Fruit fly (Drosophila melanogaster) whole organism, prepupa: ENCODE data around the gene Pex11c.

Source experiments
- Blimp-1 ChIP-seq: fragments of 200-800 bp; sonication (Bioruptor generic); optimal IDR thresholded peaks from 3 replicates; lab custom pipeline; 2017; ENCODE audit warnings: missing biosample characterization, missing genetic modification characterization, mild to moderate bottlenecking, moderate library complexity, missing genetic modification reagents
- CG10669 ChIP-seq: fragments of 200-800 bp; sonication (Bioruptor generic); optimal IDR thresholded peaks from 3 replicates; lab custom pipeline; 2018; ENCODE audit warnings: missing biosample characterization, mild to moderate bottlenecking, missing genetic modification characterization, moderate library complexity
- CG11294 ChIP-seq: fragments of 200-800 bp; sonication (Bioruptor generic); IDR thresholded peaks from 2 replicates; pipeline ENCODE4 v1.3.6; 2022; ENCODE audit warnings: missing biosample characterization, missing genetic modification characterization
- CG11762 ChIP-seq: fragments of 200-800 bp; sonication (Bioruptor generic); optimal IDR thresholded peaks from 3 replicates; lab custom pipeline; 2016; ENCODE audit warnings: missing biosample characterization, missing genetic modification characterization; ENCODE audit not compliant: insufficient read depth
- CG11902 ChIP-seq: fragments of 200-800 bp; sonication (Bioruptor generic); optimal IDR thresholded peaks from 3 replicates; lab custom pipeline; 2016; ENCODE audit warnings: missing biosample characterization, missing genetic modification characterization
- CG15336 ChIP-seq: fragments of 200-800 bp; sonication (Bioruptor generic); IDR thresholded peaks from 2 replicates; pipeline ENCODE4 v1.3.6; 2022; ENCODE audit warnings: missing biosample characterization, missing genetic modification characterization
- CG1621 ChIP-seq: fragments of 200-800 bp; sonication (Bioruptor generic); optimal IDR thresholded peaks from 3 replicates; lab custom pipeline; 2018; ENCODE audit warnings: missing biosample characterization, mild to moderate bottlenecking, missing genetic modification characterization
- CG3032 ChIP-seq: fragments of 200-800 bp; optimal IDR thresholded peaks from 2 replicates; lab custom pipeline; 2019; ENCODE audit warnings: missing biosample characterization, mild to moderate bottlenecking, missing genetic modification characterization, moderate library complexity
- CG32006 ChIP-seq: fragments of 200-800 bp; sonication (Bioruptor generic); optimal IDR thresholded peaks from 3 replicates; lab custom pipeline; 2017; ENCODE audit warnings: missing biosample characterization, mild to moderate bottlenecking, missing genetic modification characterization
- CG34406 ChIP-seq: fragments of 200-800 bp; sonication (Bioruptor generic); optimal IDR thresholded peaks from 3 replicates; lab custom pipeline; 2016; ENCODE audit warnings: missing biosample characterization, missing genetic modification characterization
- CG6163 ChIP-seq: fragments of 200-800 bp; sonication (Bioruptor generic); IDR thresholded peaks from 3 replicates; pipeline ENCODE4 v1.3.6; 2022; ENCODE audit warnings: missing biosample characterization, missing genetic modification characterization
- CG6792 ChIP-seq: fragments of 200-800 bp; sonication (Bioruptor generic); optimal IDR thresholded peaks from 3 replicates; lab custom pipeline; 2016; ENCODE audit warnings: missing biosample characterization, missing genetic modification characterization
- CG6808 ChIP-seq: fragments of 200-800 bp; sonication (Bioruptor generic); optimal IDR thresholded peaks from 3 replicates; lab custom pipeline; 2017; ENCODE audit warnings: missing biosample characterization, missing genetic modification characterization, mild to moderate bottlenecking, moderate library complexity, missing genetic modification reagents
- CG6854 ChIP-seq: fragments of 200-800 bp; sonication (Bioruptor generic); optimal IDR thresholded peaks from 2 replicates; lab custom pipeline; 2017; ENCODE audit warnings: missing biosample characterization, mild to moderate bottlenecking, missing genetic modification characterization
- CG7368 ChIP-seq: fragments of 200-800 bp; sonication (Bioruptor generic); optimal IDR thresholded peaks from 3 replicates; lab custom pipeline; 2016; ENCODE audit warnings: missing biosample characterization, missing genetic modification characterization
- CG8632 ChIP-seq: fragments of 200-800 bp; sonication (Bioruptor generic); optimal IDR thresholded peaks from 3 replicates; lab custom pipeline; 2016; ENCODE audit warnings: missing biosample characterization, missing genetic modification characterization
- Eip78C ChIP-seq: fragments of 200-800 bp; sonication (Bioruptor generic); peaks from one replicate; lab custom pipeline; 2016; ENCODE audit warnings: missing biosample characterization, missing genetic modification characterization
- Ets96B ChIP-seq: fragments of 200-800 bp; optimal IDR thresholded peaks from 2 replicates; lab custom pipeline; 2019; ENCODE audit warnings: missing biosample characterization, mild to moderate bottlenecking, missing genetic modification characterization, moderate library complexity
- Hr38 ChIP-seq: sonication (Bioruptor generic); optimal IDR thresholded peaks from 2 replicates; lab custom pipeline; 2016; ENCODE audit warnings: missing biosample characterization, missing genetic modification characterization
- Hr39 ChIP-seq: fragments of 200-800 bp; sonication (Bioruptor generic); optimal IDR thresholded peaks from 2 replicates; lab custom pipeline; 2016; ENCODE audit warnings: missing biosample characterization, missing genetic modification characterization
- Hr4 ChIP-seq: fragments of 200-800 bp; sonication (Bioruptor generic); optimal IDR thresholded peaks from 3 replicates; lab custom pipeline; 2016; ENCODE audit warnings: missing biosample characterization, missing genetic modification characterization
- Met ChIP-seq: fragments of 200-800 bp; sonication (Bioruptor generic); optimal IDR thresholded peaks from 3 replicates; lab custom pipeline; 2016; ENCODE audit warnings: missing biosample characterization, missing genetic modification characterization
- OdsH ChIP-seq: fragments of 200-800 bp; sonication (Bioruptor generic); optimal IDR thresholded peaks from 3 replicates; lab custom pipeline; 2016; ENCODE audit warnings: missing biosample characterization, missing genetic modification characterization
- Smox ChIP-seq: fragments of 200-800 bp; sonication (Bioruptor generic); optimal IDR thresholded peaks from 3 replicates; lab custom pipeline; 2016; ENCODE audit warnings: missing biosample characterization, missing genetic modification characterization
- Sox102F ChIP-seq: fragments of 200-800 bp; sonication (Bioruptor generic); optimal IDR thresholded peaks from 2 replicates; lab custom pipeline; 2016; ENCODE audit warnings: missing biosample characterization, mild to moderate bottlenecking, missing genetic modification characterization
- Sox14 ChIP-seq: fragments of 200-800 bp; sonication (Bioruptor generic); optimal IDR thresholded peaks from 3 replicates; lab custom pipeline; 2016; ENCODE audit warnings: missing biosample characterization, missing genetic modification characterization
- achi ChIP-seq: fragments of 200-800 bp; sonication (Bioruptor generic); optimal IDR thresholded peaks from 3 replicates; lab custom pipeline; 2016; ENCODE audit warnings: missing biosample characterization, missing genetic modification characterization
- acj6 ChIP-seq: fragments of 200-800 bp; sonication (Bioruptor generic); optimal IDR thresholded peaks from 3 replicates; lab custom pipeline; 2016; ENCODE audit warnings: missing biosample characterization, missing genetic modification characterization
- cyc ChIP-seq: fragments of 200-800 bp; sonication (Bioruptor generic); optimal IDR thresholded peaks from 3 replicates; lab custom pipeline; 2016; ENCODE audit warnings: missing biosample characterization, missing genetic modification characterization
- dac ChIP-seq: fragments of 200-800 bp; sonication (Bioruptor generic); optimal IDR thresholded peaks from 2 replicates; lab custom pipeline; 2017; ENCODE audit warnings: missing biosample characterization, mild to moderate bottlenecking, missing genetic modification characterization
- eg ChIP-seq: fragments of 200-800 bp; sonication (Bioruptor generic); IDR thresholded peaks from 3 replicates; pipeline ENCODE4 v1.3.6; 2022; ENCODE audit warnings: missing biosample characterization, missing genetic modification characterization
- esn ChIP-seq: fragments of 200-800 bp; sonication (Bioruptor generic); optimal IDR thresholded peaks from 2 replicates; lab custom pipeline; 2016; ENCODE audit warnings: missing biosample characterization, mild to moderate bottlenecking, missing genetic modification characterization, moderate library complexity
- fd85E ChIP-seq: fragments of 200-800 bp; sonication (Bioruptor generic); optimal IDR thresholded peaks from 3 replicates; lab custom pipeline; 2016; ENCODE audit warnings: missing biosample characterization, missing genetic modification characterization
- fkh ChIP-seq: fragments of 200-800 bp; sonication (Bioruptor generic); optimal IDR thresholded peaks from 3 replicates; lab custom pipeline; 2017; ENCODE audit warnings: missing biosample characterization, mild to moderate bottlenecking, missing genetic modification characterization, moderate library complexity
- lz ChIP-seq: fragments of 200-800 bp; sonication (Bioruptor generic); optimal IDR thresholded peaks from 3 replicates; lab custom pipeline; 2016; ENCODE audit warnings: missing biosample characterization, missing genetic modification characterization
- pdm3 ChIP-seq: fragments of 200-800 bp; sonication (Bioruptor generic); optimal IDR thresholded peaks from 3 replicates; lab custom pipeline; 2016; ENCODE audit warnings: missing biosample characterization, missing genetic modification characterization
- salr ChIP-seq, 2 experiments: fragments of 200-800 bp; sonication (Bioruptor generic); optimal IDR thresholded peaks; 3 replicates each; lab custom pipeline; 2016 to 2018; ENCODE audit warnings: missing biosample characterization in 2 of 2, missing genetic modification characterization in 2 of 2, mild to moderate bottlenecking in 1 of 2
- spab ChIP-seq: fragments of 200-800 bp; sonication (Bioruptor generic); optimal IDR thresholded peaks from 2 replicates; lab custom pipeline; 2017; ENCODE audit warnings: missing biosample characterization, mild to moderate bottlenecking, missing genetic modification characterization, missing genetic modification reagents
- ss ChIP-seq, 2 experiments: fragments of 200-800 bp; sonication (Bioruptor generic); optimal IDR thresholded peaks; 2 replicates in 1 of 2; 3 replicates in 1 of 2; lab custom pipeline; 2017 to 2018; ENCODE audit warnings: mild to moderate bottlenecking in 2 of 2, missing biosample characterization in 2 of 2, missing genetic modification characterization in 2 of 2, moderate library complexity in 1 of 2
- svp ChIP-seq: fragments of 200-800 bp; sonication (Bioruptor generic); peaks from one replicate; lab custom pipeline; 2016; ENCODE audit warnings: missing biosample characterization, missing genetic modification characterization
- vri ChIP-seq: fragments of 200-800 bp; sonication (Bioruptor generic); optimal IDR thresholded peaks from 3 replicates; lab custom pipeline; 2016; ENCODE audit warnings: missing biosample characterization, mild to moderate bottlenecking, missing genetic modification characterization

The Pex11c gene

dm6 chr3R:23214603-23215433 lies 43.3 kb upstream of the Pex11c start (continued):
- TF ChIP-seq esn (GFP tag; lab: Kevin White, UChicago) (peak; percentile 26), CG6163 (GFP tag; lab: Robert Waterston, UW) (peak; percentile 77; the same call in 2 of the 3 replicates), achi (GFP tag; lab: Kevin White, UChicago) (no peak), Smox (GFP tag; lab: Kevin White, UChicago) (peak; percentile 23), CG34406 (GFP tag; lab: Kevin White, UChicago) (no peak), CG6808 (peak; percentile 17), cyc (GFP tag; lab: Kevin White, UChicago) (no peak), ss (GFP tag; optimal IDR thresholded peaks at IDR 0.05; lab: Kevin White, UChicago) (peak; percentile 4 to 30), lz (no peak), Blimp-1 (GFP tag; lab: Kevin White, UChicago) (peak; percentile 35), CG10669 (GFP tag; lab: Kevin White, UChicago) (no peak), Sox14 (GFP tag; lab: Kevin White, UChicago) (no peak), CG3032 (tag; lab: Kevin White, UChicago) (no peak), CG32006 (GFP tag; lab: Kevin White, UChicago) (no peak), eg (peak; percentile 60; the same call in 2 of the 3 replicates), CG8632 (no peak), spab (GFP tag; lab: Kevin White, UChicago) (no peak), Ets96B (no peak)

- TF ChIP-seq svp (GFP tag; lab: Kevin White, UChicago) = peak; percentile 75
- no peak for TF ChIP-seq eg
- peak; percentile 32 for TF ChIP-seq Eip78C (GFP tag; lab: Kevin White, UChicago)
These were observed 42.8 kb upstream of the Pex11c start for dm6 chr3R:23215434-23215730.

- TF ChIP-seq Sox14 (GFP tag; lab: Kevin White, UChicago) (no peak), CG11294 (GFP tag; lab: Robert Waterston, UW) (no peak), CG6163 (GFP tag; lab: Robert Waterston, UW) (no peak), vri (GFP tag; lab: Kevin White, UChicago) (peak; percentile 40), acj6 (GFP tag; lab: Kevin White, UChicago) (no peak), Ets96B (no peak), Smox (GFP tag; lab: Kevin White, UChicago) (no peak), eg (0 out of 3 replicates have a peak, but pooled peaks have one; percentile 41), salr (GFP tag; optimal IDR thresholded peaks at IDR 0.05; lab: Kevin White, UChicago) (no peak), CG7368 (GFP tag; lab: Kevin White, UChicago) (no peak), CG6792 (GFP tag; lab: Kevin White, UChicago) (no peak), Hr4 (no peak), CG11902 (GFP tag; lab: Kevin White, UChicago) (no peak), CG6808 (no peak), fkh (GFP tag; lab: Kevin White, UChicago) (peak; percentile 9), Hr38 (GFP tag; lab: Kevin White, UChicago) (no peak), fd85E (no peak), CG32006 (GFP tag; lab: Kevin White, UChicago) (no peak), CG10669 (GFP tag; lab: Kevin White, UChicago) (no peak)
These were observed 40.9 kb upstream of the Pex11c start for dm6 chr3R:23217142-23217771.

- peak; percentile 29 for TF ChIP-seq esn (GFP tag; lab: Kevin White, UChicago)
- no peak for TF ChIP-seq dac (GFP tag; lab: Kevin White, UChicago)
- no peak for TF ChIP-seq CG11902 (GFP tag; lab: Kevin White, UChicago)
- peak; percentile 71 for TF ChIP-seq Eip78C (GFP tag; lab: Kevin White, UChicago)
- peak; percentile 54 for TF ChIP-seq fkh (GFP tag; lab: Kevin White, UChicago)
- TF ChIP-seq CG15336 (GFP tag; lab: Robert Waterston, UW) = peak; percentile 61
- peak; percentile 43 for TF ChIP-seq vri (GFP tag; lab: Kevin White, UChicago)
- no peak for TF ChIP-seq Hr39
- peak; percentile 35 for TF ChIP-seq Sox102F (GFP tag; lab: Kevin White, UChicago)
- TF ChIP-seq CG11762 = no peak
- TF ChIP-seq Met (GFP tag; lab: Kevin White, UChicago) = peak; percentile 37
- no peak for TF ChIP-seq Ets96B
- TF ChIP-seq svp (GFP tag; lab: Kevin White, UChicago) = peak; percentile 85
- no peak for TF ChIP-seq OdsH (GFP tag; lab: Kevin White, UChicago)
- 0 out of 3 replicates have a peak, but pooled peaks have one; percentile 35 for TF ChIP-seq eg
- TF ChIP-seq CG1621 (tag; lab: Kevin White, UChicago) = no peak
- no peak for TF ChIP-seq pdm3
- peak; percentile 5 for TF ChIP-seq CG6854 (GFP tag; lab: Kevin White, UChicago)
These were observed 37.7 kb upstream of the Pex11c start for dm6 chr3R:23220239-23221002.
